Worm (Caenorhabditis elegans): ENCODE results near the gene smc-3.

The smc-3 gene

DNA sequence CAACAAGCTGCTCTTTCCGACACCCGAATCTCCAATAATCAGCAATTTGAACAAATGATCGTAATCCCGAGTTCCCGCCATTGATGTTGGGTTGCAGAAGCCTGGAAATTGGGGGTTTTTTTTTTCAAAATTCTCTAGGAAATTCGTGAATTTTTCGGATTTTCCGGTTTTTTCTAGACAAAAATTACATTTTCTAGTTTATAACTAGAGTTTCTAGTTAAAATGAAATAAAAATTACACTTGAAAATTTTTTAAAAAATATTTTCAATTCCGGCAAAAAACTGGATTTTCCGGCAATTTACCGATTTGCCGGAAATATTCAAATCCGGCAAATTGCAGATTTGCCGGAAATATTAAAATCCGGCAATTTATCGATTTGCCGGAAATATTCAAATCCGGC lies 20.8 kb downstream of the smc-3 start, which contains the start of gene rab-35:
rab-35 (minus strand) TSS at position 101 of the 400 bp plus-strand sequence.
- TF ChIP-seq ref-1 (GFP tag; conservative IDR thresholded peaks at IDR 0.05) (no peak), ztf-29 (GFP tag; IDR thresholded peaks at IDR 0.05) (no peak), cog-1 (tag; optimal IDR thresholded peaks at IDR 0.05) (no peak), tab-1 (GFP tag; IDR thresholded peaks at IDR 0.05) (no peak), flt-1 (GFP tag; IDR thresholded peaks at IDR 0.05) (no peak), T22C8.4 (GFP tag; IDR thresholded peaks at IDR 0.05) (no peak), med-1 (GFP tag; optimal IDR thresholded peaks at IDR 0.05; ENCODE audit: insufficient read depth) (no peak), klf-2 (GFP tag; conservative IDR thresholded peaks at IDR 0.05) (no peak)

DNA sequence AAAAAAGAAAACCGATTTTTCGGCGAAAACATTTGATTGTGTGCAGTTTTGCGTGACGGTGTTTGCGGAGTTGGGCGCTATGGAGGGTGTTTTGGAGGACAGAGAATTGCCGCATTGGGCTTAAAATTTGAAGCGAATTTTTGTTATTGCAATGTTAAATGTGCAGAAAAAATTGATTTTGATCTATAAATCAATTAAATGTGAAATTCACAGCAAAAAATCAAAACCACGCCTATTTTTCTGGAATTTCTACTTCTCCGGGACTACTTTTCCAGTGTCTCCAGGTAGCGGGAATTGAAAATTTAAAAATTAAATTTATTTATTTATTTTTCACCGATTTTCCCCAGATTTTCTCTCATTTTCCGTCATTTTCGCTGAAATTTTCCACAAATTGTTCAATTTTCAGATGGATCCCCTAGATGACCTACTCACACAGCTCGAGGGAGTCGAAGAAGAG lies 26.5 kb downstream of the smc-3 start, which contains the start of gene mcm-10:
mcm-10 (plus strand) TSS at position 407 of the 457 bp plus-strand sequence.
- TF ChIP-seq ztf-29 (GFP tag; IDR thresholded peaks at IDR 0.05) (peak; percentile 40; the same call in 1 of the 2 replicates), ztf-23 (GFP tag; IDR thresholded peaks at IDR 0.05) (peak; percentile 76; the same call in 1 of the 2 replicates), med-1 (GFP tag; optimal IDR thresholded peaks at IDR 0.05; ENCODE audit: insufficient read depth) (no peak), tab-1 (GFP tag; IDR thresholded peaks at IDR 0.05) (no peak), ref-1 (GFP tag; conservative IDR thresholded peaks at IDR 0.05) (no peak), klf-2 (GFP tag; conservative IDR thresholded peaks at IDR 0.05) (peak; percentile 68; the same call in 1 of the 2 replicates), cog-1 (tag; optimal IDR thresholded peaks at IDR 0.05) (peak; percentile 85), flt-1 (GFP tag; IDR thresholded peaks at IDR 0.05) (peak; percentile 31; the same call in 1 of the 2 replicates), T22C8.4 (GFP tag; IDR thresholded peaks at IDR 0.05) (no peak; the same call in 1 of the 2 replicates)

DNA sequence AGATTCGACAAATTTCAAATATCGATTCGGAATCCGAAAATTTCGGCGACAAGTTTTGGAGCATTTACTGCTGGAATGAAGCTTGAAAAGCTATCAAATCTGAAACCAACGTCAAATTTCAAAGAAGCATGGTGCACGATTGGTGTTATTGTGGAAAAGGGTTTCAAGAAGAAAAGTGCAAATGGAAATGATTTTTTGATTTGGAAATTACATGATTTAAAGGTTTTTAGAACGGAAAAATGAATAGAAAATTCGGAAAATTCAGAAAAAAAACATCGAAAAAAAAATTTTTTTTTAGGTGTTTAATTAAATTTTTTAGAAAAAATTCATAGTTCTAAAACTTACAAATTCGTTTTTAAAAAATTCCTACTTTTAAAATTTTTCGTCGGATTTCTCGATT lies 27.4 kb downstream of the smc-3 start, which contains the start of gene teg-1:
teg-1 (minus strand) TSS at position 101 of the 400 bp plus-strand sequence.
- TF ChIP-seq klf-2 (GFP tag; conservative IDR thresholded peaks at IDR 0.05) (no peak), ztf-23 (GFP tag; IDR thresholded peaks at IDR 0.05) (no peak), med-1 (GFP tag; optimal IDR thresholded peaks at IDR 0.05; ENCODE audit: insufficient read depth) (no peak), T22C8.4 (GFP tag; IDR thresholded peaks at IDR 0.05) (no peak), cog-1 (tag; optimal IDR thresholded peaks at IDR 0.05) (no peak)

DNA sequence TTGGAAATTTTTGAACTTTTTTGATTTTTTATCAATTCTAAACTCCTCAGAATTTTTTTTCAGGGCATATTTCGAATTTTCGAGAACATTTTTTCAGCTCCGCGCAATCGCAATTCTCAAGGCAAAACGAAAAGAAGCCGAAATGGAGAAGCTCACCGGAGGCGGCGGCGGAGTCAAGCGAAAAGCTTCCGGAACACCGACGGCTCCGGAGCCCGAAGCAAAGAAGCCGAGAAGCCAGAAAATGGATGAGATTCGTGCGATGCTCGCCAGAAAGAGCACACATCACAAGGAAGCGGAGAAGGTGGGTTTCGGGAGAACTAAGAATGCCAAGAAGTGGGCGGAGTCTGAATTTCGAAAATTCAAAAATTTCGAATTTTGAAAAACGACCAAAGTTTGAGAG lies 33.4 kb downstream of the smc-3 start:
- TF ChIP-seq klf-2 (GFP tag; conservative IDR thresholded peaks at IDR 0.05), result no peak
- TF ChIP-seq ztf-23 (GFP tag; IDR thresholded peaks at IDR 0.05), result no peak
- no peak for TF ChIP-seq ref-1 (GFP tag; conservative IDR thresholded peaks at IDR 0.05)
- TF ChIP-seq flt-1 (GFP tag; IDR thresholded peaks at IDR 0.05), result no peak
- TF ChIP-seq T22C8.4 (GFP tag; IDR thresholded peaks at IDR 0.05), result no peak
- TF ChIP-seq med-1 (GFP tag; optimal IDR thresholded peaks at IDR 0.05; ENCODE audit: insufficient read depth), result no peak
- no peak for TF ChIP-seq ztf-29 (GFP tag; IDR thresholded peaks at IDR 0.05)
- TF ChIP-seq cog-1 (tag; optimal IDR thresholded peaks at IDR 0.05), result no peak

DNA sequence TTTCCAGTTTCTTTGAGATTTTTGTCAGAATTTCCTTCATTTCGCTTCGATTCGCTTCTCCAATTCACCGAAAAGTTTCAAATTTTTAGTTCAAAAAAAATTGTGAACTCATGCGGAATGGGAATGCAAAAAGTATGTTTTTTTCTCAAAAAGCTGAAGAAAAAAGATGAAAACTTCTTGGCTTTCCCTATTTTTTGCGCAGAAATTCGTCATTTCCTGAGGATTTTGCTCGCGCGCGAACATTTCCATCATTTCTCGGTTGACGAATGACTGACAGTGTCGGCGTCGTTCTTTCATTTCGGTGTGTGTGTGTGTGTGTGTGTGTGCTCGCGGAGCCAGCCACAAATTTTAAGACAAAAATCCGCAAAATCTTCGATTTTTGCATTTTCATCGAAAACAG lies 41.6 kb downstream of the smc-3 start:
- TF ChIP-seq med-1 (GFP tag; optimal IDR thresholded peaks at IDR 0.05; ENCODE audit: insufficient read depth) (no peak), klf-2 (GFP tag; conservative IDR thresholded peaks at IDR 0.05) (no peak), T22C8.4 (GFP tag; IDR thresholded peaks at IDR 0.05) (no peak), ztf-23 (GFP tag; IDR thresholded peaks at IDR 0.05) (no peak), cog-1 (tag; optimal IDR thresholded peaks at IDR 0.05) (no peak), ztf-29 (GFP tag; IDR thresholded peaks at IDR 0.05) (no peak), ref-1 (GFP tag; conservative IDR thresholded peaks at IDR 0.05) (no peak), tab-1 (GFP tag; IDR thresholded peaks at IDR 0.05) (no peak), flt-1 (GFP tag; IDR thresholded peaks at IDR 0.05) (no peak)

DNA sequence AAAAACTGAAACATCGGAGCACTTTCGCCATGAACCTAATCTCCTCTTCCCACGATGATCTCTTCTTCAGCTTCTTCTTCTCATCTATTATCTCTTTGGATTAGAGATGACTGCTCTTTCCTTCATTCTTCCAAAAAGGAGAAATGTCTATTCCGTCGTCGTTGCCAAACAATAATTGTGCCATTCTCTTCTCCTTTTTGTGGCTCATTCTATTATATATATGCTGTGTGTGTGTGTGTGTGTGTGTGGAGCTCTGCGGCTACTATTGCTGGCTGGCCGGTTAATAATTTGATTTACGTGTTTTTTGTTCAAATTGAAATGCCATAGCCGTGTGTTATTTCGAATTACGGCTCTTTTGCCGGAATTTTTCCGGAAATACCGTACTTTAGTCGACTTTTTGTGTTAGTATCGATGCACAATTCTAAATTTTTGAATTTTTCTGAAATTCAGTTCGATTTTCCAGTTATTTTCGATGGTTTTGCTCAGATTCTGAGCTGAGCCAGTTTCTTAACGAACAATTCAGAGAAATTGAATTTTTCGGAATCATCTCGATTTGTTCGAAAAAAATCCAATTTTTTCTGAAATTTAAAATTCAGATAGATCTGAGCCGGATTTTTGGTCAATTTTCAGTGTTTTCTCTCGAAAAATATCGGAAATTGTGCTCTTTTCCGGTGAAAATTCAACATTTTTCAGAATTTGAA lies 42.5 kb downstream of the smc-3 start, which contains the start of gene T28D6.5:
T28D6.5 (plus strand) TSS at position 651 of the 701 bp plus-strand sequence.
- TF ChIP-seq T22C8.4 (GFP tag; IDR thresholded peaks at IDR 0.05) (no peak), klf-2 (GFP tag; conservative IDR thresholded peaks at IDR 0.05) (no peak), tab-1 (GFP tag; IDR thresholded peaks at IDR 0.05) (no peak), ztf-23 (GFP tag; IDR thresholded peaks at IDR 0.05) (no peak), ztf-29 (GFP tag; IDR thresholded peaks at IDR 0.05) (no peak), cog-1 (tag; optimal IDR thresholded peaks at IDR 0.05) (no peak), med-1 (GFP tag; optimal IDR thresholded peaks at IDR 0.05; ENCODE audit: insufficient read depth) (no peak), ref-1 (GFP tag; conservative IDR thresholded peaks at IDR 0.05) (no peak), flt-1 (GFP tag; IDR thresholded peaks at IDR 0.05) (no peak)

DNA sequence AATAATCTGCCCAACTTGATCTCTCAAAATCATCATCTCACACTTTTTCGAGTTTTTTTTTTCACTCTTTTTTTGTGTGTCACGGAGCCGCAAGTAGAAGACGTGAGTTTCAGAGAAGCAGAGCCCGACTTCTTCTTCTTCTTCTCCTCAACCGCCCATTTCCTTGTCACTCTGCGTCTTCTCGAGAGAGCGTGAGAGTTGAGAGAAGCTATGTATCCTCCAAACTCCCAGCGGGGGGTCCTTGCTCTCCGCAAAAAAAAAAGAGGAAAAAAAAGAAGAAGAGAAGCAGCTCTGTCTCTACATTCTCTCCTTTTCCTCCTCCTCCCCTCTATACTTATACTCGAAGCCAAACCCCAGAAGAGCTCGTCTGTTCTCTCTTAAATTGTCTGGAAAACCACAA lies 43.6 kb downstream of the smc-3 start:
- TF ChIP-seq flt-1 (GFP tag; IDR thresholded peaks at IDR 0.05), result 0 out of 2 replicates have a peak, but pooled peaks have one; percentile 11
- no peak for TF ChIP-seq cog-1 (tag; optimal IDR thresholded peaks at IDR 0.05)

DNA sequence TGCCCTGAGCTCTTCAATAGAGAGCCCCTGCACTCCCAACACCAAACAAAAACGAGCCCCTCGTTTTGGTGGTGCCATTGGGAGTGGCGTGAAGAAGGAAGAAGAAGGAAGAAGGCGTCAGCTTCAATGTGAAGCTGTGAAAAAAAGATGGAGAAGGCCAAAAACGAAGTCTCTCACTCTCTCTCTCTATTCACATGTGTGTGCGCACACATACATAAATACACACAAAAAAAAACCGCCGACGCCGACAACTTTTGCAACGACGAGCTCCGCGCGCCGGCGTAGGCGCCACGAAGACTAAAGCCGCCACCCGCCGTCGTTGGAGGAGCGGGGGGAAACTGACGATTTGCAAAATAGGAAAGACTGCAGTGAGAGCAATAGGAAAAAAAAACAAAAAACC lies 45.4 kb downstream of the smc-3 start:
- TF ChIP-seq ref-1 (GFP tag; conservative IDR thresholded peaks at IDR 0.05) (no peak), T22C8.4 (GFP tag; IDR thresholded peaks at IDR 0.05) (no peak), cog-1 (tag; optimal IDR thresholded peaks at IDR 0.05) (no peak), flt-1 (GFP tag; IDR thresholded peaks at IDR 0.05) (no peak), ztf-29 (GFP tag; IDR thresholded peaks at IDR 0.05) (no peak), klf-2 (GFP tag; conservative IDR thresholded peaks at IDR 0.05) (no peak), ztf-23 (GFP tag; IDR thresholded peaks at IDR 0.05) (no peak), med-1 (GFP tag; optimal IDR thresholded peaks at IDR 0.05; ENCODE audit: insufficient read depth) (no peak), tab-1 (GFP tag; IDR thresholded peaks at IDR 0.05) (no peak)

DNA sequence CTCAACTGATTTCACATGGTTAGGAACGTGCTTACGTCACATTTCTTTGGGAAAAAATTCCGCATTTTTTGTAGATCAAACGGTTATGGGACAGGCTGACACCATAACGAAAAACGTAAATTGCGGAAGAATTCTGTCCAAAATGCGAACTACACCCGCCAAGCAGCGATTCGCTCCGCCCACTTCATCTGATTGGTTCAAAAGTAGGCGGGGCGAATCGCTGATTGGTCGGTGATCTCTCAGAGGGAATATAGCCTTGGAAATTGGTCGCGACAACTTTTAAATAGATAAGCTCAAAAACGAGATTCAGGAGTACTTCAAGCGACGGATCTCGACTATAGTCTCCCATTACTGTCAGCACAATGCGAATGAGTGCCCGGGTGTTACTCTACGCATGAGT lies 46.9 kb downstream of the smc-3 start:
- TF ChIP-seq cog-1 (tag; optimal IDR thresholded peaks at IDR 0.05) (no peak), T22C8.4 (GFP tag; IDR thresholded peaks at IDR 0.05) (no peak), tab-1 (GFP tag; IDR thresholded peaks at IDR 0.05) (no peak), ztf-29 (GFP tag; IDR thresholded peaks at IDR 0.05) (no peak), flt-1 (GFP tag; IDR thresholded peaks at IDR 0.05) (no peak), ref-1 (GFP tag; conservative IDR thresholded peaks at IDR 0.05) (no peak), med-1 (GFP tag; optimal IDR thresholded peaks at IDR 0.05; ENCODE audit: insufficient read depth) (no peak), klf-2 (GFP tag; conservative IDR thresholded peaks at IDR 0.05) (no peak), ztf-23 (GFP tag; IDR thresholded peaks at IDR 0.05) (no peak)
